Worm (Caenorhabditis elegans): ENCODE results near the gene C15H11.10.
A peak's percentile ranks its signal among the peaks of the same experiment; 100 is the strongest.

C15H11.10 gene

DNA sequence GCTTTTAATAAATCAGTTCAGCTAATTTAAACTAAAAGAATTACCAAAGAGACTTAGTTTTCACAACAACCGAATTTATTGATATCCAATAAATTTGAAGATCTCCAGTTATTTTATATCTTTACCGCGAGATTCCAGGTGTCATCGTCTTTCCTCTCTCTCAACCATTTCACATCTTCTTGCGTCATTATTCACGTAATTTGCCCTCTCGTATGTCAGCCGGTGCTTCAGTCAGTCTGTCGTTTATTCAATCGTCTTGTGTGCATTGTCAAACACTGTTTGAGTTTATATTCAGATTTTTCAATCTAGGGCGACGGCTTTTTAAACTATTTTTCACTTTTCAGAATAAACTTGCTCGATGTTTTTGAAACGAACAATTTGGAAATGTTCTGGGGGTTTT lies 45.4 kb downstream of the C15H11.10 start:
- TF ChIP-seq cey-2 (tag; optimal IDR thresholded peaks at IDR 0.05; ENCODE audit: borderline replicate concordance, insufficient read depth) (no peak), aha-1 (tag) (peak; percentile 11)

DNA sequence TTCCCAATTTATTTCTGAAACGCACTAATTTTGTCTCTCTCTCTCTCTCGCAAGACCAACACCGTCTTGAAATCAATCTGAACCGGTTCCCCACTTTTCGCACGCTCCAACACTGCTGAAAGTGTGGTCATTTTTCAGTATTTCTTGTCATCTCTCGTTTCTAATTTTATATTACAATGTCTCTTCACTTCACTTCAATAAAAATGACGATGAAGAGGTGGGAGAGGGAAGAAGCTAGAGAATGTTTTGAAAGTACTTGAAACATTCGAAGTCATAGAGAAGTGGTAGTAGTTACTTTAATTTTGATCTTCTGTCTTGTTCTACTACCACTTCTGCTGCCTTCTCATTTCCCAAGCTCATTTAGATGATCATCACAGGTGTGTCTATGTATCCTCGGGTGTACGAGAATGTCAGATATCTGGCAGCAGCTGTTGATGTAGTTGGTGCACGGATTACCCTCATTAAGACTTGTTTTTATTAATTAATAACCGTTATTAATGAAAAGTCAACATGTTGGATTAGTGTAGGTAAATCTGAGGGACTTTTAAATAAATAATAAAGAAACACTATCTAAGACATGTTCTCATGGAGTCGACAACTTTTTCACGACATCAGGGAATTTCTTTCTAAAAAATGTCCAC lies 46.3 kb downstream of the C15H11.10 start:
- TF ChIP-seq mes-2 (tag; optimal IDR thresholded peaks at IDR 0.05; ENCODE audit: poor library complexity, severe bottlenecking) = no peak
- no peak for TF ChIP-seq mep-1 (tag; optimal IDR thresholded peaks at IDR 0.05)
- peak; percentile 91 for TF ChIP-seq aha-1 (tag)
- TF ChIP-seq pha-4 (GFP tag; IDR thresholded peaks at IDR 0.05) = no peak
- no peak for TF ChIP-seq pha-4 (tag; optimal IDR thresholded peaks at IDR 0.05)
- peak in 1 of 2 experiments; percentile 57 for TF ChIP-seq unc-62 (GFP tag; optimal IDR thresholded peaks at IDR 0.05 in 1 of 2)
- no peak for TF ChIP-seq unc-62 (tag; optimal IDR thresholded peaks at IDR 0.05)

- TF ChIP-seq nhr-41 (GFP tag; IDR thresholded peaks at IDR 0.05) (no peak), spr-3 (GFP tag; optimal IDR thresholded peaks at IDR 0.05) (no peak), aha-1 (tag) (peak; percentile 55), ztf-7 (tag; optimal IDR thresholded peaks at IDR 0.05) (no peak), unc-62 (GFP tag; optimal IDR thresholded peaks at IDR 0.05 in 1 of 2) (peak in 1 of 2 experiments; percentile 97), unc-62 (tag; optimal IDR thresholded peaks at IDR 0.05) (no peak), nhr-11 (tag; optimal IDR thresholded peaks at IDR 0.05) (no peak), ceh-32 (tag; optimal IDR thresholded peaks at IDR 0.05; ENCODE audit: poor library complexity) (no peak), nhr-48 (tag; optimal IDR thresholded peaks at IDR 0.05) (no peak), lin-15B (tag; optimal IDR thresholded peaks at IDR 0.05) (no peak)
Measured at ce11 chrV:14439236-14439635, 47.3 kb downstream of the C15H11.10 start.

DNA sequence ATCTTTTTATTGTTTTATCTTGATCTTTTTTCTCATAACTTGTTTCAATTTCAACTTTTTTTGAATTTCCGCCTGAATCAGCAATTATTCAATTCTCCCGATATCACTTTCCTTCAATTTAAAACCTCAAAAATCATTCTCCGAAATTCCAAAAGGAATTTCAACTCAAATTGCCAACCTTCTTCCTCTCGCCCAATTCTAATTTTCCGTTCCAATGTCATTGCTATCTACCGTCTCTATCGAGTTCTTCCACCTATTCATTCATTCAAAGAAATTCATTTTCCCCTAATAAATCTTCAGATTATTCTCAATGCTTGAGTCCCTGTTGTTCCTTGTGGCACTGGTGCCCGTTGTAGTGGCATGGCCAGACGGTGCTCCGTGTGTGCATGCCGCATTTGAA lies 48.9 kb downstream of the C15H11.10 start, which contains the start of gene F23B12.4:
TSS of gene F23B12.4 (plus strand) at position 301 of the 400 bp plus-strand sequence.
- no peak for TF ChIP-seq ZK337.2 (GFP tag; IDR thresholded peaks at IDR 0.05)
- no peak for TF ChIP-seq pqm-1 (tag; optimal IDR thresholded peaks at IDR 0.05)
- no peak for TF ChIP-seq hlh-11 (tag; optimal IDR thresholded peaks at IDR 0.05)
- no peak for TF ChIP-seq D1046.2 (GFP tag; IDR thresholded peaks at IDR 0.05)
- no peak for TF ChIP-seq F49E8.2 (tag; optimal IDR thresholded peaks at IDR 0.05; ENCODE audit: borderline replicate concordance)
- no peak for TF ChIP-seq mdl-1 (tag; optimal IDR thresholded peaks at IDR 0.05)

All from whole organism, L4 larva.